Fruit fly (Drosophila melanogaster) whole organism, adult: ENCODE data around the gene Cyp305a1.

Experiments used
- CG11617 ChIP-seq: fragments of 200-800 bp; sonication (Bioruptor generic); optimal IDR thresholded peaks from 2 replicates; lab custom pipeline; 2017; ENCODE audit warnings: mild to moderate bottlenecking, missing biosample characterization, missing genetic modification reagents, missing genetic modification characterization
- CG12768 ChIP-seq: fragments of 200-800 bp; sonication (Bioruptor generic); optimal IDR thresholded peaks from 2 replicates; lab custom pipeline; 2017; ENCODE audit warnings: missing biosample characterization, missing genetic modification characterization, mild to moderate bottlenecking, moderate library complexity, missing genetic modification reagents
- CG14711 ChIP-seq: fragments of 200-800 bp; sonication (Bioruptor generic); optimal IDR thresholded peaks from 2 replicates; lab custom pipeline; 2018; ENCODE audit warnings: missing biosample characterization, mild to moderate bottlenecking, missing genetic modification characterization, moderate library complexity
- CG1620 ChIP-seq: fragments of 200-800 bp; sonication (Bioruptor generic); optimal IDR thresholded peaks from 2 replicates; lab custom pipeline; 2016; ENCODE audit warnings: missing biosample characterization, missing genetic modification characterization
- CG33017 ChIP-seq: fragments of 200-800 bp; sonication (Bioruptor generic); optimal IDR thresholded peaks from 2 replicates; lab custom pipeline; 2018; ENCODE audit warnings: missing biosample characterization, mild to moderate bottlenecking, missing genetic modification characterization, moderate library complexity
- CG5204 ChIP-seq: fragments of 200-800 bp; sonication (Bioruptor generic); optimal IDR thresholded peaks from 2 replicates; lab custom pipeline; 2016; ENCODE audit warnings: missing biosample characterization, missing genetic modification characterization
- CG7045 ChIP-seq: fragments of 200-800 bp; sonication (Bioruptor generic); optimal IDR thresholded peaks from 2 replicates; lab custom pipeline; 2017; ENCODE audit warnings: missing biosample characterization, mild to moderate bottlenecking, missing genetic modification characterization
- CG7101 ChIP-seq: fragments of 200-800 bp; sonication (Bioruptor generic); optimal IDR thresholded peaks from 2 replicates; lab custom pipeline; 2018; ENCODE audit warnings: missing biosample characterization, mild to moderate bottlenecking, missing genetic modification characterization, moderate library complexity
- Clk ChIP-seq: fragments of 200-800 bp; sonication (Bioruptor generic); optimal IDR thresholded peaks from 2 replicates; lab custom pipeline; 2017; ENCODE audit warnings: missing biosample characterization, missing genetic modification characterization
- Crg-1 ChIP-seq: fragments of 200-800 bp; sonication (Bioruptor generic); optimal IDR thresholded peaks from 2 replicates; lab custom pipeline; 2016; ENCODE audit warnings: missing biosample characterization, missing genetic modification characterization
- Hr96 ChIP-seq: fragments of 200-800 bp; sonication (Bioruptor generic); optimal IDR thresholded peaks from 2 replicates; lab custom pipeline; 2016; ENCODE audit warnings: missing biosample characterization, missing genetic modification characterization
- Mnt ChIP-seq: fragments of 200-800 bp; sonication (Bioruptor generic); optimal IDR thresholded peaks from 2 replicates; lab custom pipeline; 2016; ENCODE audit warnings: missing biosample characterization, mild to moderate bottlenecking, missing genetic modification characterization
- bab1 ChIP-seq: fragments of 200-800 bp; sonication (Bioruptor generic); optimal IDR thresholded peaks from 3 replicates; lab custom pipeline; 2019; ENCODE audit warnings: missing biosample characterization, mild to moderate bottlenecking, missing genetic modification characterization, moderate library complexity
- cic ChIP-seq: fragments of 200-800 bp; sonication (Bioruptor generic); optimal IDR thresholded peaks from 2 replicates; lab custom pipeline; 2017; ENCODE audit warnings: missing biosample characterization, mild to moderate bottlenecking, missing genetic modification characterization, moderate library complexity
- cnc ChIP-seq, 2 experiments: fragments of >200 bp; optimal IDR thresholded peaks; 2 replicates each; lab custom pipeline; 2017
- kay ChIP-seq: fragments of 200-800 bp; sonication (Bioruptor generic); peaks from one replicate; lab custom pipeline; 2016; ENCODE audit warnings: missing biosample characterization, missing genetic modification characterization, borderline replicate concordance
- ovo ChIP-seq: fragments of 200-800 bp; sonication (Bioruptor generic); optimal IDR thresholded peaks from 2 replicates; lab custom pipeline; 2016; ENCODE audit warnings: missing biosample characterization, missing genetic modification characterization
- pad ChIP-seq: fragments of 200-800 bp; sonication (Bioruptor generic); optimal IDR thresholded peaks from 3 replicates; lab custom pipeline; 2017; ENCODE audit warnings: missing biosample characterization, missing genetic modification characterization, mild to moderate bottlenecking, moderate library complexity, missing genetic modification reagents
- tj ChIP-seq: fragments of 200-800 bp; sonication (Bioruptor generic); optimal IDR thresholded peaks from 3 replicates; lab custom pipeline; 2017; ENCODE audit warnings: missing biosample characterization, mild to moderate bottlenecking, missing genetic modification characterization, moderate library complexity
- toe ChIP-seq: fragments of 200-800 bp; sonication (Bioruptor generic); optimal IDR thresholded peaks from 2 replicates; lab custom pipeline; 2016; ENCODE audit warnings: missing biosample characterization, missing genetic modification characterization

The Cyp305a1 gene

DNA sequence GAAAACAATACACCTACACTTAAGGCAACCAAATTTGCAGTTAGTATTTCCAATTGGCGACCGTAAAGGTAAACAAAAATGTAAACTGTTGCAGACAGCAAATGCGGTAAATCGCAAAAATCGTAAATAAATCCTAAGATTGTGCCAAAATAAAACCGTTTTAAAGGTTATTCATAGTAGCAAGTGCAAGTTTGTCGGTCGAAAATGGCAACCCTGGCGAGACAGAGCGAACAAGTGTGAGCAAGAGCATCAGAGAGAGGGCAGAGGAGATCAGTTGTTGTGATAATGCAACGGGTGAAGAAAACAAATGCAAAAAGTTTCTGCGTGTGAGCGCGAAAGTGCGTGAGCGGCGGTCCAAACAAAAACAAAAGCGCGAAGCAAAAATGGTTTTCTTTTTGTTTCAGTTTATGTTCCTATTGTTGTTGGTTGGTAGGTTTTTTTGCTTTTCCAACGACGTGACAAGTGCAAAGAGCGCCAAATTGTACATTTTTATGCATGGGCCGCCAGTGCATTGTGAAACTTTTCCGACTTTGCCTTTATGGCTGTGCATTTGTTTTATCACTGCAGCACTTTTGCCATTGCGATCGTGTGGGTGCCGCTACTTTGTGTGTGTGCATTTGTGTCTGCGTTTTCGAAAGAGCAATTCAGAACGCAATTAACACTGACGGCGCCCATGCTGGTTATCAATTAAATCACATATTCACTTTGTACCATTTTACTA, 20.3 kb downstream of the Cyp305a1 start:
- peak; percentile 91 for TF ChIP-seq CG14711
- TF ChIP-seq CG12768 (GFP tag; lab: Kevin White, UChicago), result peak; percentile 65
- peak; percentile 58 for TF ChIP-seq tj (GFP tag; lab: Kevin White, UChicago)
- TF ChIP-seq pad (GFP tag; lab: Kevin White, UChicago), result no peak

DNA sequence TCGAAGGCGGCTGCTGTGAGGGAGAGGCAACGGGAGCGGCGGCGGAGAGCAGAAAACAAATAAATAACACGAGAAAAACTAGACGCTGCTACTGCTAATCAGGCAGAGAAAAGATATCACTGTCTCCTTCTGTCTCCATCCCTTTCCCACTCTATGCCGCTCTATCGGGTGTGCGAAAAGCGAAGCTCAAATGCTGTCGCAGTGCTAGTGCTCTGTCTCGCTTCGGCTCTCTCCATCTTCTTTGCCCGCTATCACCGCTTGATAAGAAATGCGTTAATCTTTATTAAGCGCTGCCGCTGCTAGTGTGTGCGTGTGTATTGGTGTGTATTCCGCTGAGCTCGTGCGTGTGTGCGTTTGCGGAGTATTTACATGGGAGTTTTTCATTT, 21.5 kb downstream of the Cyp305a1 start:
- TF ChIP-seq tj (GFP tag; lab: Kevin White, UChicago), result peak; percentile 44
- peak; percentile 35 for TF ChIP-seq ovo (GFP tag; lab: Kevin White, UChicago)
- no peak for TF ChIP-seq Crg-1 (GFP tag; lab: Kevin White, UChicago)
- TF ChIP-seq Hr96, result no peak
- TF ChIP-seq Clk (GFP tag; lab: Kevin White, UChicago), result no peak
- no peak for TF ChIP-seq CG7101 (tag; lab: Kevin White, UChicago)
- peak; percentile 27 for TF ChIP-seq pad (GFP tag; lab: Kevin White, UChicago)
- TF ChIP-seq toe (GFP tag; lab: Kevin White, UChicago), result no peak
- no peak for TF ChIP-seq bab1 (GFP tag; lab: Kevin White, UChicago)
- TF ChIP-seq CG14711, result peak; percentile 16
- TF ChIP-seq CG11617 (GFP tag; lab: Kevin White, UChicago), result no peak
- TF ChIP-seq kay (GFP tag; lab: Kevin White, UChicago), result no peak
- TF ChIP-seq cic (GFP tag; lab: Kevin White, UChicago), result peak; percentile 79
- peak; percentile 57 for TF ChIP-seq CG12768 (GFP tag; lab: Kevin White, UChicago)
- peak; percentile 36 for TF ChIP-seq CG33017 (tag; lab: Kevin White, UChicago)

DNA sequence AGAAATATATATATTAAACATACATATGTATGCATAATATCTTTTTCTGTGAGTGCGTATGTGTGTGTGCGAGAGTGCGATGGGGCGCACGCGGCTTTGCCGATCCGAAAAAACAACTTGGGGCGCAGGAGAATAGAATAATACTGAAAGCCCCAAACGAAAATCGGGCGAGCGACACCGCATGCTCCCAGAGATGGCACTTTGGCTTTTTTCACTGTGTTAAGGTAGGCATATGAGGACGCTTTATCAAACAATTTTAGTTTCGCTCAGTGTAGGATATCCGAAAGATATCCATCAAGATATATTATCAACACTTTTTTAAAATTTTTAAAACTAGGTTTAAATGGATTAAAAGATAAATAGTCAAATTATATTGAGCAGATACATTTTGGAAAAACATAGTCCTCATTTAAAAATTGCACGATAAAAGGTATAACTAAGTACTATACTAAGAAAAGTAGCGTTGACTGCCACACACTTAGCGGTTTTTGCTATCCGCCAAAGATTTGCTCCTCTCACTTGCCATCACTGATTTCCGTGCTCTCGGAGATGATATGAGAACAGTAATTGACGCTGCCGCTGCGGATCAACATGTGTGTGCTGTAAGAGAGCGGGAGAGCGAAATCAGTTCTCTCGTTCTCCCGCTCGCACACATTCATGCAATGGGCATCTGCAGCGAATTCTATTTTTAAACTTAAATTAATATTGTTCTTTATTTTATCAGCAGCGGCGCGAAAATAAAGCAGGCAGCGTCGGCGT, 22.0 kb downstream of the Cyp305a1 start:
- TF ChIP-seq pad (GFP tag; lab: Kevin White, UChicago) (peak; percentile 33), Clk (GFP tag; lab: Kevin White, UChicago) (no peak), CG11617 (GFP tag; lab: Kevin White, UChicago) (peak; percentile 72), CG12768 (GFP tag; lab: Kevin White, UChicago) (peak; percentile 45), cnc (optimal IDR thresholded peaks at IDR 0.05; lab: Kevin White, UChicago) (no peak), cic (GFP tag; lab: Kevin White, UChicago) (no peak), Hr96 (peak; percentile 74), Crg-1 (GFP tag; lab: Kevin White, UChicago) (peak; percentile 57), bab1 (GFP tag; lab: Kevin White, UChicago) (peak; percentile 22), CG33017 (tag; lab: Kevin White, UChicago) (peak; percentile 23), CG7045 (peak; percentile 21), kay (GFP tag; lab: Kevin White, UChicago) (peak; percentile 98), CG7101 (tag; lab: Kevin White, UChicago) (peak; percentile 66), toe (GFP tag; lab: Kevin White, UChicago) (peak; percentile 38), ovo (GFP tag; lab: Kevin White, UChicago) (no peak), CG5204 (peak; percentile 80), CG14711 (no peak), Mnt (GFP tag; lab: Kevin White, UChicago) (peak; percentile 84), CG1620 (no peak), tj (GFP tag; lab: Kevin White, UChicago) (peak; percentile 30)

DNA sequence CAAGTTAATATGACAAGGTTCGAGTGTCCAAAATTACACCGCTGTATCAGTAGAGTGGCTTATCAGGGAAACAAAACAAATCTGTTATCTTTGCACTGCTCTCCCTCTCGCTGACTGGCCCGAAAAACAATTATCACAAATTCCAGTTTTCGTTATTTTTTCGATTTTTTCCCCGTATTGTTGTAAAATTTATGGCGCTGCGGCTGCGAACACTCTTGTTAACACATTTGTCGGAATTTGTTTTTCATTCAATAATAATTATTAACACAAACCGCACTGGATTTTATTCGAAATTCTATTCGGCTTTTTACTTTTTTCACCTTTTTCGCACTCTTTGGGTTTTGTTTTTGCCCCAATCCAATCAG, 22.6 kb downstream of the Cyp305a1 start:
- no peak for TF ChIP-seq tj (GFP tag; lab: Kevin White, UChicago)
- no peak for TF ChIP-seq Hr96
- TF ChIP-seq cnc (optimal IDR thresholded peaks at IDR 0.05; lab: Kevin White, UChicago), result no peak
- TF ChIP-seq kay (GFP tag; lab: Kevin White, UChicago), result peak; percentile 88
- no peak for TF ChIP-seq CG11617 (GFP tag; lab: Kevin White, UChicago)
- no peak for TF ChIP-seq toe (GFP tag; lab: Kevin White, UChicago)

DNA sequence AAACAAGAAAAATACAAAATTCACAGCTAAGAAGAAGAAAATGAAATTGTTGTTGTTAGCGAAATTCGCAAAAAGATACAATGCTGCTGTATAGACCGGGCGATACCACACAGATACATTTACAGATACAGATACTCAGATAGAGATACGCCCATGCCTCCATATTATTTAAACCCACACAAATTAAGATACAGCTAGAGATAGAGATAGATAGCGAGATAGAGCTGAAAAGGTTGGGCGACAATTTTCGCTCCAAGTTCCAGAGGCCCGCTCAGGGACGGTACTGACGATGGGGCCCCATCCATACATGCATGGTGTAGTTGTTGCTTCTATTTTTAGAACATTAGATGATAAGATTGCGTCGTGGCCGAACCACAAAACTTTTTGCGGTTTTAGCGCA, 25.5 kb downstream of the Cyp305a1 start:
- TF ChIP-seq CG12768 (GFP tag; lab: Kevin White, UChicago), result peak; percentile 30
- no peak for TF ChIP-seq cnc (optimal IDR thresholded peaks at IDR 0.05; lab: Kevin White, UChicago)
- TF ChIP-seq cic (GFP tag; lab: Kevin White, UChicago), result peak; percentile 51
- no peak for TF ChIP-seq Clk (GFP tag; lab: Kevin White, UChicago)
- TF ChIP-seq Hr96, result no peak
- TF ChIP-seq tj (GFP tag; lab: Kevin White, UChicago), result peak; percentile 5

DNA sequence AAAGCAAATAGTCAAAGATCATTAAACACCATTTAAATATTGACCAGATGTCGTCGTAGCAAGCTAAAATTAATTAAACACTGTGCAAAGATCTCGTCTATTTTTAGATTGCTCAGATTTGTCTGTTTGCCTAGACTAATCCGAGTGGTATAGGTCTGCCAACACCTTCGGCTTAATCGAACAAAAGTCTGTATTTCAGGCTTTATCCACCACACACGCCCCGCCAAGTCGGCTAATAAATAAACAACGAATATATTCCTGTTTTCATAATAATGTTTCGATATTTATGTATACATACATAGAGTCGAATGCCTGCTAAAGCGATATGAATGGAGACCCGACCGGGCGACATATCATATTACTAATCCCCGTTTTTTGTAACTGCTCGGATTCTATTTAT, 34.6 kb downstream of the Cyp305a1 start:
- TF ChIP-seq Crg-1 (GFP tag; lab: Kevin White, UChicago), result no peak
- no peak for TF ChIP-seq tj (GFP tag; lab: Kevin White, UChicago)
- no peak for TF ChIP-seq Clk (GFP tag; lab: Kevin White, UChicago)
- no peak for TF ChIP-seq bab1 (GFP tag; lab: Kevin White, UChicago)
- TF ChIP-seq Mnt (GFP tag; lab: Kevin White, UChicago), result no peak
- TF ChIP-seq CG12768 (GFP tag; lab: Kevin White, UChicago), result no peak
- TF ChIP-seq cnc (optimal IDR thresholded peaks at IDR 0.05; lab: Kevin White, UChicago), result no peak
- TF ChIP-seq CG33017 (tag; lab: Kevin White, UChicago), result no peak
- TF ChIP-seq CG7045, result no peak
- TF ChIP-seq CG5204, result no peak
- TF ChIP-seq Hr96, result no peak
- TF ChIP-seq CG11617 (GFP tag; lab: Kevin White, UChicago), result no peak
- TF ChIP-seq CG14711, result no peak
- no peak for TF ChIP-seq kay (GFP tag; lab: Kevin White, UChicago)
- no peak for TF ChIP-seq CG1620
- TF ChIP-seq toe (GFP tag; lab: Kevin White, UChicago), result no peak
- no peak for TF ChIP-seq cic (GFP tag; lab: Kevin White, UChicago)
- TF ChIP-seq ovo (GFP tag; lab: Kevin White, UChicago), result no peak
- no peak for TF ChIP-seq CG7101 (tag; lab: Kevin White, UChicago)
